Worm (Caenorhabditis elegans): ENCODE results near the gene F14H12.7.

F14H12.7 gene

DNA sequence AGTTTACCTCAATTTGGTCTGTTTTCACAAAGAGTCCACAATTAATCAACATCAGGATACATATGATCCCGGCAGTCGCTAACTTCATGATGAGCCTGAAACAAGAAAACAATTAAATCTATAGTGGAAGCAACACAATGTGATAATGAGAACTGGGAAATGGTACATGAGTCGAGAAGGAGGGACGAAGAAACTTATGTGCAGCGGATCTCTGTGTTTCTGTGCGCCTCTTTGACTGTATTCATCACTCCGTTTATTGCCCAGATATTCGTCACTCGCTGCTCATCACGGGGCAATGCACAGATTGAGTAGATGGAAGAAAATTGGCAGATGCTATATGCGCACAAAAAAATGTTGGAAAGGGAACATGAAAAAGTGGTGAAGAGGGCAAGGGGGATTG is 3.8 kb upstream of the F14H12.7 start, which contains the start of gene R160.3:
R160.3 (minus strand) TSS at position 101 of the 400 bp plus-strand sequence.
- no peak for TF ChIP-seq alr-1 (tag; optimal IDR thresholded peaks at IDR 0.05)
- TF ChIP-seq nhr-77 (tag; optimal IDR thresholded peaks at IDR 0.05): no peak
- no peak for TF ChIP-seq lin-11 (tag; optimal IDR thresholded peaks at IDR 0.05)

DNA sequence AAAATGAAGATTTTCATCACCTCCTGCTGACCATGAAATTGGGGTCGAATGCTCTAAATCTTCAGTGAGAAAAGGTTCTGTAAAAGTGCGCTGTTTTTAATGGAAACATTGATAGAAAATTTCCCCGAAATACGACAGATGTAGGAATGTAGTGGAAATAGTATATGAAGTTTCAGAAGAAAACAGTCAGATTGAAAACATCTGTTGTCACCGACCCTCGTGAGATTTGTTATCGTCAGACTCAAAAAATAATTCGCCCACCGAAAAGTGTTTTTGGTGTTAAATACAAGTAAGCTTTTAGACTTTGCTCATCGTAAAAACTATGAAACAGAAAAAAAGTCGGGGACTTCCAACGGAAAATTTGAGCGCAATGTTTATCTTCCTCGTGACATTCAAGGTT is 2.5 kb upstream of the F14H12.7 start, which contains the start of gene F14H12.8:
F14H12.8 (minus strand) TSS at position 101 of the 400 bp plus-strand sequence.
- no peak for TF ChIP-seq nhr-129 (tag; optimal IDR thresholded peaks at IDR 0.05)
- no peak for TF ChIP-seq zag-1 (tag; optimal IDR thresholded peaks at IDR 0.05)
- no peak for TF ChIP-seq ZK546.5 (tag; optimal IDR thresholded peaks at IDR 0.05)
- TF ChIP-seq crh-2 (tag; optimal IDR thresholded peaks at IDR 0.05): no peak

ce11 chrX:4363200-4363599 is 778 bp upstream of the F14H12.7 start, which contains the start of gene F14H12.17:
Gene F14H12.17 (minus strand): TSS chrX:4363300.
- no peak for TF ChIP-seq crh-2 (tag; optimal IDR thresholded peaks at IDR 0.05)
- no peak for TF ChIP-seq skn-1 (tag; optimal IDR thresholded peaks at IDR 0.05)
- no peak for TF ChIP-seq ceh-16 (tag; optimal IDR thresholded peaks at IDR 0.05)
- TF ChIP-seq zag-1 (tag; optimal IDR thresholded peaks at IDR 0.05): no peak
- no peak for TF ChIP-seq unc-55 (GFP tag; optimal IDR thresholded peaks at IDR 0.05)
- no peak for TF ChIP-seq ztf-4 (tag; optimal IDR thresholded peaks at IDR 0.05)
- no peak for TF ChIP-seq mdl-1 (tag; optimal IDR thresholded peaks at IDR 0.05)
- TF ChIP-seq snpc-4 (tag; optimal IDR thresholded peaks at IDR 0.05): no peak
- no peak for TF ChIP-seq elt-3 (tag; optimal IDR thresholded peaks at IDR 0.05)
- no peak for TF ChIP-seq ztf-1 (GFP tag; conservative IDR thresholded peaks at IDR 0.05)
- TF ChIP-seq F13H6.1 (tag; optimal IDR thresholded peaks at IDR 0.05): no peak
- TF ChIP-seq lsy-2 (tag; optimal IDR thresholded peaks at IDR 0.05): no peak
- TF ChIP-seq sma-3 (GFP tag; optimal IDR thresholded peaks at IDR 0.05): no peak
- TF ChIP-seq elt-1 (tag; optimal IDR thresholded peaks at IDR 0.05): no peak
- no peak for TF ChIP-seq alr-1 (tag; optimal IDR thresholded peaks at IDR 0.05)

ce11 chrX:4359030-4359429 is 3.4 kb downstream of the F14H12.7 start:
- TF ChIP-seq ceh-82 (tag; optimal IDR thresholded peaks at IDR 0.05) (no peak), sem-4 (tag; optimal IDR thresholded peaks at IDR 0.05) (no peak), Y55F3AM.14 (GFP tag; optimal IDR thresholded peaks at IDR 0.05) (no peak), sma-9 (GFP tag; optimal IDR thresholded peaks at IDR 0.05) (no peak), sma-9 (tag; optimal IDR thresholded peaks at IDR 0.05) (no peak), unc-62 (GFP tag; optimal IDR thresholded peaks at IDR 0.05) (no peak), nhr-11 (tag; optimal IDR thresholded peaks at IDR 0.05) (no peak), C34F6.9 (tag; optimal IDR thresholded peaks at IDR 0.05) (no peak), mdl-1 (tag; optimal IDR thresholded peaks at IDR 0.05) (no peak), nhr-6 (tag; optimal IDR thresholded peaks at IDR 0.05) (no peak), nhr-77 (tag; optimal IDR thresholded peaks at IDR 0.05) (no peak), ztf-1 (GFP tag; conservative IDR thresholded peaks at IDR 0.05) (no peak)

DNA sequence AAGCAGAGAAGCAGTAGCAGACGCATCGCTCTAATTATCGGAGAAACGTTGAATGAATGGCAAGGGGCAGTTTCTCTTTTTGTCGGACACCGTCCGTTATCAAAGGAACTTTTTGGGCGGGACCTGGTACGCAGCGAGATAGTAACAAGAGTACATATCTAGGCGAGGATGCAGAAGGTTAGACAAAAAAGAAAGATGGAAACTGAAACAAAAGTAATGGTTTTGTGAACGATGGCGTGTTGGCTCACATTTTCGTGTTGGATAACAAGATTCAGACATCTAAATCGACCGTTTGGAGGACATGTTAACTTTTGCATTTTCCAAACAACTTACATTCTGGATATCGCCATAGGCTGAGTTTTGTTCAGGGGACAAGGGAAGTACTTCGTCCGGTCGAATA is 5.0 kb downstream of the F14H12.7 start, which contains the start of gene F14H12.6:
F14H12.6 (minus strand) TSS at position 101 of the 400 bp plus-strand sequence.
- TF ChIP-seq dmd-4 (tag; optimal IDR thresholded peaks at IDR 0.05) (no peak), ZK546.5 (tag; optimal IDR thresholded peaks at IDR 0.05) (no peak), crh-2 (tag; optimal IDR thresholded peaks at IDR 0.05) (no peak)

ce11 chrX:4353318-4353717 is 9.1 kb downstream of the F14H12.7 start, which contains the start of gene col-165:
Gene col-165 (plus strand): TSS chrX:4353618.
- TF ChIP-seq mab-5 (tag; optimal IDR thresholded peaks at IDR 0.05) (no peak), lin-13 (GFP tag; optimal IDR thresholded peaks at IDR 0.05) (no peak), ceh-82 (tag; optimal IDR thresholded peaks at IDR 0.05) (no peak), lin-11 (tag; optimal IDR thresholded peaks at IDR 0.05) (no peak), elt-3 (tag; optimal IDR thresholded peaks at IDR 0.05) (no peak), nhr-6 (tag; optimal IDR thresholded peaks at IDR 0.05) (no peak), blmp-1 (tag; optimal IDR thresholded peaks at IDR 0.05; ENCODE audit: insufficient read depth) (no peak), sma-3 (GFP tag; optimal IDR thresholded peaks at IDR 0.05) (no peak), aly-2 (tag; optimal IDR thresholded peaks at IDR 0.05) (no peak), sem-4 (tag; optimal IDR thresholded peaks at IDR 0.05) (no peak), lsy-2 (tag; optimal IDR thresholded peaks at IDR 0.05) (no peak), unc-55 (GFP tag; optimal IDR thresholded peaks at IDR 0.05) (no peak), crh-2 (tag; optimal IDR thresholded peaks at IDR 0.05) (no peak), alr-1 (tag; optimal IDR thresholded peaks at IDR 0.05) (no peak), fos-1 (tag; optimal IDR thresholded peaks at IDR 0.05) (no peak), peb-1 (tag; optimal IDR thresholded peaks at IDR 0.05) (no peak), R02D3.7 (tag; optimal IDR thresholded peaks at IDR 0.05) (no peak)

Measured in whole organism, L2 larva.